Worm (Caenorhabditis elegans) whole organism, mixed stage, embryonic: ENCODE data around the gene Y47D7A.15.
A peak's percentile ranks its signal among the peaks of the same experiment; 100 is the strongest.

Experiments used
- M03D4.4 ChIP-seq: sonication (generic microtip); optimal IDR thresholded peaks from 2 replicates; lab custom pipeline; 2017; ENCODE audit warnings: mild to moderate bottlenecking, missing genetic modification characterization, missing compliant biosample characterization
- blmp-1 ChIP-seq: fragments of 150-350 bp; optimal IDR thresholded peaks from 2 replicates; lab custom pipeline; 2014; ENCODE audit warnings: missing biosample characterization, missing genetic modification characterization
- ceh-39 ChIP-seq: fragments of 150-350 bp; optimal IDR thresholded peaks from 2 replicates; lab custom pipeline; 2014; ENCODE audit warnings: missing biosample characterization, missing genetic modification characterization
- ceh-43 ChIP-seq: fragments of 200-800 bp; sonication (Bioruptor generic); optimal IDR thresholded peaks from 2 replicates; lab custom pipeline; 2018; ENCODE audit warnings: mild to moderate bottlenecking, missing genetic modification characterization, moderate library complexity, missing compliant biosample characterization
- ceh-83 ChIP-seq: fragments of 200-800 bp; sonication (Bioruptor generic); optimal IDR thresholded peaks from 2 replicates; lab custom pipeline; 2018; ENCODE audit warnings: mild to moderate bottlenecking, missing genetic modification characterization, missing compliant biosample characterization
- ces-1 ChIP-seq: fragments of 150-350 bp; optimal IDR thresholded peaks from 2 replicates; lab custom pipeline; 2014; ENCODE audit warnings: missing biosample characterization, missing genetic modification reagents, missing genetic modification characterization
- cnd-1 ChIP-seq: fragments of 200-800 bp; sonication (Bioruptor generic); optimal IDR thresholded peaks from 2 replicates; lab custom pipeline; 2018; ENCODE audit warnings: mild to moderate bottlenecking, missing genetic modification characterization, missing compliant biosample characterization
- drap-1 ChIP-seq: fragments of 200-800 bp; sonication (Bioruptor generic); optimal IDR thresholded peaks from 3 replicates; lab custom pipeline; 2018; ENCODE audit warnings: mild to moderate bottlenecking, missing genetic modification characterization, missing compliant biosample characterization
- elt-1 ChIP-seq: sonication (generic microtip); optimal IDR thresholded peaks from 2 replicates; lab custom pipeline; 2017; ENCODE audit warnings: missing genetic modification characterization, mild to moderate bottlenecking, missing compliant biosample characterization, antibody characterized with exemption, moderate library complexity, borderline replicate concordance; ENCODE audit not compliant: insufficient read depth
- elt-3 ChIP-seq: fragments of 150-350 bp; optimal IDR thresholded peaks from 2 replicates; lab custom pipeline; 2014; ENCODE audit warnings: missing biosample characterization, missing genetic modification characterization
- flh-1 ChIP-seq: fragments of 200-800 bp; sonication (Bioruptor generic); optimal IDR thresholded peaks from 2 replicates; lab custom pipeline; 2018; ENCODE audit warnings: mild to moderate bottlenecking, missing genetic modification characterization, moderate library complexity, missing compliant biosample characterization
- hlh-1 ChIP-seq: fragments of 150-350 bp; optimal IDR thresholded peaks from 2 replicates; lab custom pipeline; 2014; ENCODE audit warnings: missing biosample characterization, missing genetic modification reagents, missing genetic modification characterization
- lin-13 ChIP-seq: fragments of 150-350 bp; optimal IDR thresholded peaks from 2 replicates; lab custom pipeline; 2014; ENCODE audit warnings: missing biosample characterization, missing genetic modification characterization
- lsy-2 ChIP-seq: fragments of 150-350 bp; optimal IDR thresholded peaks from 2 replicates; lab custom pipeline; 2014; ENCODE audit warnings: missing biosample characterization, missing genetic modification characterization
- mab-5 ChIP-seq: fragments of 150-350 bp; optimal IDR thresholded peaks from 2 replicates; lab custom pipeline; 2014; ENCODE audit warnings: missing biosample characterization, missing genetic modification characterization
- mep-1 ChIP-seq: fragments of 150-350 bp; optimal IDR thresholded peaks from 2 replicates; lab custom pipeline; 2017; ENCODE audit warnings: missing biosample characterization, missing genetic modification reagents, missing genetic modification characterization, inconsistent platforms
- mls-2 ChIP-seq: sonication (generic microtip); optimal IDR thresholded peaks from 2 replicates; lab custom pipeline; 2016; ENCODE audit warnings: mild to moderate bottlenecking, missing genetic modification characterization, moderate library complexity, missing compliant biosample characterization
- nhr-2 ChIP-seq: fragments of 150-350 bp; optimal IDR thresholded peaks from 2 replicates; lab custom pipeline; 2014; ENCODE audit warnings: missing biosample characterization, missing genetic modification characterization
- nhr-237 ChIP-seq: fragments of 150-350 bp; optimal IDR thresholded peaks from 2 replicates; lab custom pipeline; 2014; ENCODE audit warnings: missing biosample characterization, missing genetic modification characterization
- nhr-28 ChIP-seq: fragments of 150-350 bp; optimal IDR thresholded peaks from 2 replicates; lab custom pipeline; 2014; ENCODE audit warnings: missing biosample characterization, missing genetic modification characterization
- nhr-76 ChIP-seq: sonication (generic microtip); optimal IDR thresholded peaks from 2 replicates; lab custom pipeline; 2017; ENCODE audit warnings: missing biosample characterization, missing genetic modification characterization
- pha-4 ChIP-seq: fragments of 150-350 bp; optimal IDR thresholded peaks from 2 replicates; lab custom pipeline; 2018; ENCODE audit warnings: missing biosample characterization, missing genetic modification reagents, missing genetic modification characterization
- sem-2 ChIP-seq: fragments of 200-800 bp; sonication (Bioruptor generic); optimal IDR thresholded peaks from 2 replicates; lab custom pipeline; 2018; ENCODE audit warnings: mild to moderate bottlenecking, missing genetic modification characterization, missing compliant biosample characterization
- snpc-4 ChIP-seq: fragments of 150-350 bp; optimal IDR thresholded peaks from 2 replicates; lab custom pipeline; 2014; ENCODE audit warnings: missing biosample characterization, missing genetic modification characterization
- sptf-1 ChIP-seq: sonication (generic microtip); optimal IDR thresholded peaks from 2 replicates; lab custom pipeline; 2017; ENCODE audit warnings: mild to moderate bottlenecking, missing genetic modification characterization, moderate library complexity, missing compliant biosample characterization
- tbx-8 ChIP-seq: fragments of 200-800 bp; sonication (Bioruptor generic); optimal IDR thresholded peaks from 2 replicates; lab custom pipeline; 2018; ENCODE audit warnings: mild to moderate bottlenecking, missing genetic modification characterization, moderate library complexity, missing compliant biosample characterization
- unc-120 ChIP-seq: sonication (generic microtip); optimal IDR thresholded peaks from 2 replicates; lab custom pipeline; 2017; ENCODE audit warnings: missing genetic modification characterization, missing compliant biosample characterization; ENCODE audit not compliant: poor library complexity, severe bottlenecking
- unc-39 ChIP-seq: fragments of 150-350 bp; optimal IDR thresholded peaks from 2 replicates; lab custom pipeline; 2014; ENCODE audit warnings: missing biosample characterization, missing genetic modification characterization
- zip-8 ChIP-seq: fragments of 150-350 bp; optimal IDR thresholded peaks from 2 replicates; lab custom pipeline; 2014; ENCODE audit warnings: missing biosample characterization, missing genetic modification characterization
- ztf-11 ChIP-seq: fragments of 150-350 bp; optimal IDR thresholded peaks from 2 replicates; lab custom pipeline; 2014; ENCODE audit warnings: missing biosample characterization, missing genetic modification characterization

Y47D7A.15 gene

DNA sequence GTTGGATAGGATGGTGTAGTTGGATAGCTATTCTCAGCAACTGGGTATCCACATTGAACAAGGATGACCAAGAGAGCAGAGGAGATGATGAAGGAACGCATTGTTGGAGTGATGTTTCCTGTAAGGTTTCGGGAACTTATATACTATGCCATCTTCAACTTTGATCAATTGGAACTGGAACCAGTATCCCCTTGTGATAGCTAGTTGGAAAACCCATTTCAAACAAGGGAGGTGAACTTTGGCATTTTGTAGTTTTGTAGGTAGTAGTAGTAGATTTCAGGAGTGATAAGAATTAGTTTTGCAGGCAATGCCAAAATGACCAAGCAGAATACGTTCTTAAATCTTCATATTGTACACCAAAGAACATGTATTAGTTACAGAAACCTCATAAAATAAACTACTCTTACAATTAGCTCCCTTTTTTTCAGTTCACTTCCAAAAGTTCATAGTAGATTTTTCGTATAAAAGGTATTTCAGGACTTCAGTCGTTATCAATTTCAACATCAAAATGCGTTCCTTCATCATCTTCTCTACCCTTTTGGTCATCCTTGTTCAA, 13.1 kb downstream of the Y47D7A.15 start, which contains the start of the genes Y47D7A.7 and Y47D7A.2:
Gene Y47D7A.7, minus strand, starts transcription at position 101 of the 556 bp plus-strand sequence.
Gene Y47D7A.2, plus strand, starts transcription at position 506 of the 556 bp plus-strand sequence.
- TF ChIP-seq elt-1 (no peak), elt-3 (no peak), mep-1 (tag; lab: Kevin White, UChicago) (no peak), ceh-43 (GFP tag; lab: Kevin White, UChicago) (no peak), cnd-1 (tag; lab: Kevin White, UChicago) (no peak), lin-13 (tag; lab: Kevin White, UChicago) (no peak), unc-120 (no peak)

DNA sequence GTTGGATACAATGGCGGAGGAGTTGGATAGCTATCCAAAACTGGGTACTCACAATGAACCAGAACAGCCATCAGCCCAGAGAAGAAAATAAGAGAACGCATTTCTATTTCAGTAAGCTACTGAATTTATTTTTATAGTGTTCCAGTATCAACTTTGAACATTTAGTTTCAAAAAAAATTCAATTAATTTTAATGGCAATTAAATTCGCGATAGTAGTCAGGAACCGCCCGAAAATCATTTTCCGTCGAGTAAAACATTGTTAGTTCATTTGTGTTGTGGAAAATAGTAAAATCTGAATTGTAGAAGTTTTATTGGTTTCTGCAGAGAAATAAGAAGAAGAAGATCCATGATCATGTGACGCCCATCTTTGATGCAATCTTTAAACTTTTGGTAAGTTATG, 14.9 kb downstream of the Y47D7A.15 start, which contains the start of gene Y47D7A.6:
Gene Y47D7A.6, minus strand, starts transcription at position 101 of the 400 bp plus-strand sequence.
- TF ChIP-seq elt-1, result no peak
- no peak for TF ChIP-seq sptf-1 (tag; lab: Kevin White, UChicago)
- TF ChIP-seq cnd-1 (tag; lab: Kevin White, UChicago), result no peak
- no peak for TF ChIP-seq nhr-76 (tag; lab: Kevin White, UChicago)
- no peak for TF ChIP-seq mep-1 (tag; lab: Kevin White, UChicago)
- no peak for TF ChIP-seq flh-1
- TF ChIP-seq nhr-237 (tag; lab: Kevin White, UChicago), result no peak
- TF ChIP-seq nhr-28, result no peak
- no peak for TF ChIP-seq lin-13 (tag; lab: Kevin White, UChicago)
- no peak for TF ChIP-seq mls-2 (tag; lab: Kevin White, UChicago)
- TF ChIP-seq snpc-4, result no peak
- no peak for TF ChIP-seq zip-8 (tag; lab: Kevin White, UChicago)
- TF ChIP-seq ceh-83, result no peak
- TF ChIP-seq nhr-2 (tag; lab: Kevin White, UChicago), result no peak
- TF ChIP-seq pha-4, result no peak

DNA sequence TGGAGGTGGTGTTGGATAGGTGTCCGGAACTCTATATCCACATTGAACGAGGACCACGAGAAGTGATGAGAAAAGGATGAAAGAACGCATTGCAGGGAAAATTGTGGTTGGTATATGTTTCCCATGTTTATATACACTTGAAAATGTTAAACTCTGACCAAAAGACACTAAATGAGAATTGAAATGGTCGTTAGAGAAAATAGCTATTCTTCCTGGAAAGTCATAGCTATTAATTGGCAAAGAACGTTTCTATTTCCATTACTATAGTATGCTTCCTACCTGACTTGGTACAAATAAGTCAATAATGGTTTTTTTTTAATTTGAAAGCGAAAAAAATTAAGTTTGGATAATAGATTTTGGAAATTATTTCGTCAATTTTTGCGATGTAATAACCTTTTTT, 16.3 kb downstream of the Y47D7A.15 start, which contains the start of gene Y47D7A.18:
Gene Y47D7A.18, minus strand, starts transcription at position 101 of the 400 bp plus-strand sequence.
- TF ChIP-seq hlh-1 (tag; lab: Kevin White, UChicago) (no peak), mab-5 (tag; lab: Kevin White, UChicago) (no peak), flh-1 (no peak), nhr-76 (tag; lab: Kevin White, UChicago) (no peak), ceh-43 (GFP tag; lab: Kevin White, UChicago) (no peak), ceh-83 (no peak), lsy-2 (tag; lab: Kevin White, UChicago) (no peak), elt-3 (no peak), pha-4 (no peak), ces-1 (no peak), tbx-8 (GFP tag; lab: Kevin White, UChicago) (no peak), ztf-11 (tag; lab: Kevin White, UChicago) (no peak), nhr-2 (tag; lab: Kevin White, UChicago) (no peak), mls-2 (tag; lab: Kevin White, UChicago) (no peak), sem-2 (GFP tag; lab: Kevin White, UChicago) (no peak), M03D4.4 (tag; lab: Kevin White, UChicago) (no peak), drap-1 (GFP tag; lab: Kevin White, UChicago) (no peak), snpc-4 (no peak)

DNA sequence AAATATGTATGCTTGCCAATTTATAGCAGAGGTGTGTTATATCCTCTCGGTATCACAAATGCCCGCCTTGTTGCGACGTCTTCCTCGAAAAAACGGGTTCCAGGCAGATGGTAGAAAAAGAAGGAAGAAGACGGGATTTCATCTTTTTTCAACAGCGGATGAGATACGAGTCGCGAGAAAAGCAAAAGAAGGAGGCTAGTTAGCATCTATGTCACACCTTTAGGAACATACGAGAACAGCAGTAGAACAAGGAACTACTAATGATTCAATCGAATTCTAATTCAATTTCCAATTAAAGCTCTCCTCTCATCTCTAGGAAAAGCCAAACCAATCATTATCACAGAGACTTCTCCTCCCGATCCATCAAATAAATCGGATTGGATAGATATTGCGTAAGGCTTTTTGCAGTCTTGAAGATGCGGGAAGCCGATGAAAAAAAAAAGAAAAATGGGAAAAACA, 18.3 kb downstream of the Y47D7A.15 start, which contains the start of gene grl-5:
Gene grl-5, minus strand, starts transcription at position 51 of the 459 bp plus-strand sequence.
- TF ChIP-seq snpc-4 (no peak), pha-4 (no peak), blmp-1 (tag; lab: Kevin White, UChicago) (no peak), mls-2 (tag; lab: Kevin White, UChicago) (no peak), cnd-1 (tag; lab: Kevin White, UChicago) (no peak), zip-8 (tag; lab: Kevin White, UChicago) (peak; percentile 48), unc-39 (tag; lab: Kevin White, UChicago) (no peak), nhr-2 (tag; lab: Kevin White, UChicago) (no peak), M03D4.4 (tag; lab: Kevin White, UChicago) (no peak)

DNA sequence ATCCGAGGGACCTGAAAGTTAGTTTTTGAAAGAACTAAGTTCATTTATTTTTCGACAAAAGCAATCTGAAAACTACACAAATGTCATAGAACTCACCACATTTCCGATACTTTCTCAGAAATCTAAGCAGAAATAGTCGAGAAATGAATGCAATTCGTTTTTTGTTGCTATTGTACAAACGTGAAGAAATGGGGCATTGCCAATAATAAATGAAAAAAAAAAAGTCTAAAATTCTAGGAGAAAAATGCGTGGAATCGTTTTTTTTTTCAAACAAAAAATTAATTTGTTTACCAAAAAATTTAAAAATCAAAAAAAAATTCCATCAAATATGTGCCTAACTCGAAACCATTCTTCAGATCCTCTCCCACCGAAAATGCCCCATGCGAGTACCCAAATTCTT, 21.3 kb downstream of the Y47D7A.15 start, which contains the start of gene Y47D7A.17:
Gene Y47D7A.17, minus strand, starts transcription at position 101 of the 400 bp plus-strand sequence.
- TF ChIP-seq mep-1 (tag; lab: Kevin White, UChicago), result no peak
- no peak for TF ChIP-seq pha-4
- TF ChIP-seq sem-2 (GFP tag; lab: Kevin White, UChicago), result no peak
- no peak for TF ChIP-seq ceh-83
- no peak for TF ChIP-seq ceh-39 (tag; lab: Kevin White, UChicago)
